Fruit fly (Drosophila melanogaster) whole organism: ENCODE measurements around the gene CG7506.

Source experiments
- CG8478 ChIP-seq: fragments of >200 bp; optimal IDR thresholded peaks from 2 replicates; lab custom pipeline; 2018; ENCODE audit warnings: inconsistent platforms
- Dll ChIP-seq: fragments of >200 bp; optimal IDR thresholded peaks from 2 replicates; lab custom pipeline; 2017
- EcR ChIP-seq, 2 experiments: fragments of >200 bp; optimal IDR thresholded peaks; 2 replicates each; lab custom pipeline; 2017; ENCODE audit warnings: missing biosample characterization in 2 of 2, missing genetic modification characterization in 2 of 2, missing genetic modification reagents in 2 of 2
- pan ChIP-seq: fragments of >200 bp; optimal IDR thresholded peaks from 2 replicates; lab custom pipeline; 2017
- psq ChIP-seq: fragments of >200 bp; optimal IDR thresholded peaks from 2 replicates; lab custom pipeline; 2017
- usp ChIP-seq: fragments of >200 bp; optimal IDR thresholded peaks from 2 replicates; lab custom pipeline; 2017; ENCODE audit warnings: missing biosample characterization, missing genetic modification characterization, mixed read lengths

The CG7506 gene

DNA sequence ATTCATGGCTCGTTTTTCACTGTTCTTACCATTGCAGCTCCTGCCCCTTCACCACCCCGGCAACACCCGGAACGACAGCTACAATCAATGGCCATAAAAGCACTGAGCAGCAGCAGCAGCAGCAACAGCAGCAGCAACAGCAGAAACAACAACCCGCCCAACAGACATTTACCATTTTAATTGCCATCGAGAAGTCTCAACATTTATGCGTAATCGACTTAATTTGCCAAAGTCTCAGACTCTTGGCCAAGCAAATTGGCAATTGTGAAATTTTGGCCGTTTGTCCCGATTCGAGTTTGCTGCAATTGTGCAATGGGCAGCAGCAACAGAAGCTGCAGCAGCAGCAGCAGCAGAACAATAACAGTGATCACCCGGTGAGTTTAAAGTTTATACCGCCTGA, 16.9 kb downstream of the CG7506 start:
- TF ChIP-seq pan (lab: Kevin White, UChicago) = no peak
- no peak for TF ChIP-seq EcR (GFP tag; optimal IDR thresholded peaks at IDR 0.05; lab: Kevin White, UChicago)
- TF ChIP-seq Dll (lab: Kevin White, UChicago) = no peak
- TF ChIP-seq CG8478 (lab: Kevin White, UChicago) = no peak
- no peak for TF ChIP-seq psq (lab: Kevin White, UChicago)

- no peak for TF ChIP-seq pan (lab: Kevin White, UChicago)
- TF ChIP-seq EcR (GFP tag; optimal IDR thresholded peaks at IDR 0.05; lab: Kevin White, UChicago) = no peak
- TF ChIP-seq psq (lab: Kevin White, UChicago) = no peak
- TF ChIP-seq Dll (lab: Kevin White, UChicago) = no peak
- TF ChIP-seq CG8478 (lab: Kevin White, UChicago) = no peak
- TF ChIP-seq usp (GFP tag; lab: Kevin White, UChicago) = no peak
Observed at dm6 chr3L:7617436-7617979, 23.9 kb downstream of the CG7506 start.

- TF ChIP-seq Dll (lab: Kevin White, UChicago) (no peak), pan (lab: Kevin White, UChicago) (no peak), CG8478 (lab: Kevin White, UChicago) (no peak), EcR (GFP tag; optimal IDR thresholded peaks at IDR 0.05; lab: Kevin White, UChicago) (no peak), psq (lab: Kevin White, UChicago) (no peak), usp (GFP tag; lab: Kevin White, UChicago) (no peak)
Observed at dm6 chr3L:7614226-7614625, 27.2 kb downstream of the CG7506 start.

- no peak for TF ChIP-seq Dll (lab: Kevin White, UChicago)
- TF ChIP-seq usp (GFP tag; lab: Kevin White, UChicago) = no peak
- no peak for TF ChIP-seq CG8478 (lab: Kevin White, UChicago)
Observed at dm6 chr3L:7611229-7611628, 30.2 kb downstream of the CG7506 start.

DNA sequence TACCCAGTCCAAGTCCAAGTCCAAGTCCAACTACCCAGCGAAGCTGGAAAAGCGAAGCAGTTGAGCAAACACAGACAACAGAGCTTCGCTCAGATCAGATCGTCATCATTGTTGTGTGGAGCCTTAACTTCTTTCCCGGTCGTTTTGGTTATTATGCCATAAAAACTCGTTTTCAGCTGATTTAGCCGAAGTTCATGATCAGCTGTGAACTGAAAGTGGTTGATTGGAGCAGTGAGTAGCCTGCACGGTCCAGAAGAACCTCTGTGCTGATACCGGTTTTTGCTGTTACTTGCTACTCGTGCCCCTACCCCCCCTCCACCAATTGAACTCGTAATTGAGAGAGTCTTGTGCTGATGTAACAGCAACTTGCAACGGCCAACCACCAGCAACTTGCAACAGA, 30.9 kb downstream of the CG7506 start:
- TF ChIP-seq pan (lab: Kevin White, UChicago) (no peak), EcR (GFP tag; optimal IDR thresholded peaks at IDR 0.05; lab: Kevin White, UChicago) (no peak), Dll (lab: Kevin White, UChicago) (no peak), psq (lab: Kevin White, UChicago) (no peak), CG8478 (lab: Kevin White, UChicago) (no peak), usp (GFP tag; lab: Kevin White, UChicago) (no peak)

- no peak for TF ChIP-seq pan (lab: Kevin White, UChicago)
- TF ChIP-seq EcR (GFP tag; optimal IDR thresholded peaks at IDR 0.05; lab: Kevin White, UChicago) = no peak
- no peak for TF ChIP-seq psq (lab: Kevin White, UChicago)
- no peak for TF ChIP-seq usp (GFP tag; lab: Kevin White, UChicago)
- TF ChIP-seq CG8478 (lab: Kevin White, UChicago) = no peak
- no peak for TF ChIP-seq Dll (lab: Kevin White, UChicago)
Observed at dm6 chr3L:7606336-7607001, 35.0 kb downstream of the CG7506 start.

DNA sequence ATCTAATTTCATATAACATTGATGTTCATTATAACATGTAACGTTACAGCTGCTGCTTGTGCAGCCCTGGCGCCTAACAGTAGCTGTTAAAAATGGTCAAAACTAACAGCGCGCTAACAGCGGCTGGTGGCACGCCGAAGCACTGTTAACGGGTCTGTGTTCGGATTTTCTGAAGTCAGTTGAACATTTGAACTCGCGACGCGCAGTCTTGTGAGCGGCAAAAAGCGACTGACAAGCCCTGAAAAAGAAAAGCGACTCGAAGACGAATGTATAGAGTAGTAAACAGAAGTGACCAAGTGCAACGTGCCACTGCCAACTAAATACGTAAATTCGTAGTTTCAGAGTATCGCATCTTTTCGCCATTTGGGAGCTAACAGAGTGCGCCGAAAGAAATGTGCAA, 36.6 kb downstream of the CG7506 start:
- TF ChIP-seq EcR (GFP tag; optimal IDR thresholded peaks at IDR 0.05; lab: Kevin White, UChicago) (no peak), pan (lab: Kevin White, UChicago) (no peak), usp (GFP tag; lab: Kevin White, UChicago) (no peak), Dll (lab: Kevin White, UChicago) (no peak), CG8478 (lab: Kevin White, UChicago) (no peak), psq (lab: Kevin White, UChicago) (no peak)

dm6 chr3L:7603397-7603796, 38.1 kb downstream of the CG7506 start:
- TF ChIP-seq pan (lab: Kevin White, UChicago) (no peak), EcR (GFP tag; optimal IDR thresholded peaks at IDR 0.05; lab: Kevin White, UChicago) (no peak), CG8478 (lab: Kevin White, UChicago) (no peak), usp (GFP tag; lab: Kevin White, UChicago) (no peak), psq (lab: Kevin White, UChicago) (no peak), Dll (lab: Kevin White, UChicago) (no peak)

- TF ChIP-seq pan (lab: Kevin White, UChicago) (no peak), usp (GFP tag; lab: Kevin White, UChicago) (no peak), Dll (lab: Kevin White, UChicago) (no peak)
Observed at dm6 chr3L:7601122-7601841, 40.2 kb downstream of the CG7506 start.

dm6 chr3L:7598329-7598728, 43.1 kb downstream of the CG7506 start:
- TF ChIP-seq usp (GFP tag; lab: Kevin White, UChicago) (no peak), Dll (lab: Kevin White, UChicago) (no peak), EcR (GFP tag; optimal IDR thresholded peaks at IDR 0.05; lab: Kevin White, UChicago) (no peak), pan (lab: Kevin White, UChicago) (no peak), CG8478 (lab: Kevin White, UChicago) (no peak), psq (lab: Kevin White, UChicago) (no peak)

DNA sequence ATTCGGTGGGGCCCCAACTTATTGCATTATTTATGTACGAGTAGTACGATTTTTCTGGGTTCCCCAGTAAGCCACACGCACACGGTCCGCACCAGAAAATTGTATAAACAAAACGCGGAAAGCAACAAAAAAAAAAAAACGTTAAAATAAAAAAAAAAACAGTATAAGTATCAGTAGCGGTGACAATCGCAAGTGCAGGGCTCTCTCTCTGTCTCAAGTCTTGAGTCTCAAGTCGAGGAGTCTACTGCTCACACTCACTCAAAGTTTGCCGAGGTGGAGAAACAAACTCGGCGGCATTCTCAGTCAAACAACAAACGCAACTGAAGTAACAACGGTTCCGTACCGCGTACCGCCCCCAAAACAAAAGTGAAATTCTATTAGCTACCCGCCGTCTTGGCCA, 48.7 kb downstream of the CG7506 start, which contains the start of gene Pura:
TSS of gene Pura (plus strand) at position 301 of the 400 bp plus-strand sequence.
- TF ChIP-seq usp (GFP tag; lab: Kevin White, UChicago) = no peak
- no peak for TF ChIP-seq Dll (lab: Kevin White, UChicago)
- TF ChIP-seq psq (lab: Kevin White, UChicago) = no peak
- no peak for TF ChIP-seq CG8478 (lab: Kevin White, UChicago)
- no peak for TF ChIP-seq pan (lab: Kevin White, UChicago)
- no peak for TF ChIP-seq EcR (GFP tag; optimal IDR thresholded peaks at IDR 0.05; lab: Kevin White, UChicago)
